Fruit fly (Drosophila melanogaster) whole organism, pupa: ENCODE measurements around the gene vsg.

ENCODE experiments used
- CG10348 ChIP-seq: fragments of 200-800 bp; sonication (Bioruptor generic); IDR thresholded peaks from 2 replicates; pipeline ENCODE4 v1.3.6; 2022; ENCODE audit warnings: missing biosample characterization, missing genetic modification characterization
- CG12605 ChIP-seq: fragments of 200-800 bp; sonication (Bioruptor generic); IDR thresholded peaks from 2 replicates; pipeline ENCODE4 v1.3.6; 2022; ENCODE audit warnings: missing biosample characterization, missing genetic modification characterization
- CG13204 ChIP-seq: fragments of 200-800 bp; sonication (Bioruptor generic); optimal IDR thresholded peaks from 2 replicates; lab custom pipeline; 2018; ENCODE audit warnings: missing biosample characterization, mild to moderate bottlenecking, missing genetic modification characterization, moderate library complexity
- CG14655 ChIP-seq: fragments of 200-800 bp; sonication (Bioruptor generic); optimal IDR thresholded peaks from 3 replicates; lab custom pipeline; 2017; ENCODE audit warnings: mild to moderate bottlenecking, missing biosample characterization, missing genetic modification reagents, missing genetic modification characterization
- CG15710 ChIP-seq: fragments of 200-800 bp; sonication (Bioruptor generic); optimal IDR thresholded peaks from 2 replicates; lab custom pipeline; 2018; ENCODE audit warnings: missing biosample characterization, mild to moderate bottlenecking, missing genetic modification characterization, moderate library complexity
- CG17806 ChIP-seq: fragments of 200-800 bp; sonication (Bioruptor generic); optimal IDR thresholded peaks from 2 replicates; lab custom pipeline; 2018; ENCODE audit warnings: missing biosample characterization, mild to moderate bottlenecking, missing genetic modification characterization, moderate library complexity
- CG32121 ChIP-seq: fragments of 200-800 bp; sonication (Bioruptor generic); IDR thresholded peaks from 2 replicates; pipeline ENCODE4 v1.3.6; 2022; ENCODE audit warnings: missing biosample characterization, missing genetic modification characterization
- CG34367 ChIP-seq: fragments of 200-800 bp; sonication (Bioruptor generic); optimal IDR thresholded peaks from 2 replicates; lab custom pipeline; 2018; ENCODE audit warnings: missing biosample characterization, mild to moderate bottlenecking, missing genetic modification characterization
- CG4496 ChIP-seq: fragments of 200-800 bp; sonication (Bioruptor generic); IDR thresholded peaks from 3 replicates; pipeline ENCODE4 v1.3.6; 2022; ENCODE audit warnings: missing biosample characterization, missing genetic modification characterization
- CG8159 ChIP-seq: fragments of 200-800 bp; sonication (Bioruptor generic); optimal IDR thresholded peaks from 3 replicates; lab custom pipeline; 2018; ENCODE audit warnings: missing biosample characterization, mild to moderate bottlenecking, missing genetic modification characterization, moderate library complexity
- CG8301 ChIP-seq: fragments of 200-800 bp; sonication (Bioruptor generic); optimal IDR thresholded peaks from 2 replicates; lab custom pipeline; 2018; ENCODE audit warnings: missing biosample characterization, mild to moderate bottlenecking, missing genetic modification characterization
- CG9948 ChIP-seq: fragments of 200-800 bp; sonication (Bioruptor generic); optimal IDR thresholded peaks from 2 replicates; lab custom pipeline; 2018; ENCODE audit warnings: missing biosample characterization, mild to moderate bottlenecking, missing genetic modification characterization, moderate library complexity
- D1 ChIP-seq: fragments of 200-800 bp; sonication (Bioruptor generic); optimal IDR thresholded peaks from 2 replicates; lab custom pipeline; 2018; ENCODE audit warnings: missing biosample characterization, mild to moderate bottlenecking, missing genetic modification characterization, moderate library complexity
- EcR ChIP-seq: fragments of 200-800 bp; sonication (Bioruptor generic); optimal IDR thresholded peaks from 3 replicates; lab custom pipeline; 2019; ENCODE audit warnings: missing biosample characterization, missing genetic modification characterization, mild to moderate bottlenecking, moderate library complexity, missing genetic modification reagents
- Ets98B ChIP-seq: fragments of 200-800 bp; sonication (Bioruptor generic); IDR thresholded peaks from 2 replicates; pipeline ENCODE4 v1.3.6; 2022; ENCODE audit warnings: missing biosample characterization, missing genetic modification characterization
- Pif1A ChIP-seq: fragments of 200-800 bp; sonication (Bioruptor generic); optimal IDR thresholded peaks from 3 replicates; lab custom pipeline; 2016; ENCODE audit warnings: missing biosample characterization, missing genetic modification characterization
- Pif1B ChIP-seq: fragments of 200-800 bp; sonication (Bioruptor generic); optimal IDR thresholded peaks from 3 replicates; lab custom pipeline; 2016; ENCODE audit warnings: missing biosample characterization, missing genetic modification characterization
- Snoo ChIP-seq: fragments of 200-800 bp; sonication (Bioruptor generic); optimal IDR thresholded peaks from 3 replicates; lab custom pipeline; 2017; ENCODE audit warnings: missing biosample characterization, mild to moderate bottlenecking, missing genetic modification characterization, inconsistent platforms
- fd96Ca ChIP-seq: fragments of 200-800 bp; sonication (Bioruptor generic); IDR thresholded peaks from 3 replicates; pipeline ENCODE4 v1.3.6; 2022; ENCODE audit warnings: missing biosample characterization, missing genetic modification characterization
- gl ChIP-seq: fragments of 200-800 bp; sonication (Bioruptor generic); optimal IDR thresholded peaks from 2 replicates; lab custom pipeline; 2018; ENCODE audit warnings: missing biosample characterization, mild to moderate bottlenecking, missing genetic modification characterization
- rn ChIP-seq: fragments of 200-800 bp; sonication (Bioruptor generic); IDR thresholded peaks from 2 replicates; pipeline ENCODE4 v1.3.6; 2022; ENCODE audit warnings: missing biosample characterization, missing genetic modification characterization

vsg gene

dm6 chr3L:9713828-9714536 is at the start of gene vsg:
TSS of gene vsg (plus strand) at chr3L:9714324.
- TF ChIP-seq CG17806: peak; percentile 62
- peak; percentile 54; the same call in 1 of the 2 replicates for TF ChIP-seq CG32121 (GFP tag; lab: Robert Waterston, UW)
- no peak for TF ChIP-seq gl (tag; lab: Kevin White, UChicago)
- TF ChIP-seq EcR (GFP tag; lab: Kevin White, UChicago): no peak
- peak; percentile 78 for TF ChIP-seq CG9948 (tag; lab: Kevin White, UChicago)
- peak; percentile 67 for TF ChIP-seq Snoo (tag; lab: Kevin White, UChicago)
- TF ChIP-seq CG4496 (GFP tag; lab: Robert Waterston, UW): peak; percentile 43; the same call in 1 of the 3 replicates
- no peak for TF ChIP-seq Pif1A
- TF ChIP-seq D1 (tag; lab: Kevin White, UChicago): no peak
- no peak for TF ChIP-seq rn (GFP tag; lab: Robert Waterston, UW)
- TF ChIP-seq CG8159: peak; percentile 84
- TF ChIP-seq CG34367 (tag; lab: Kevin White, UChicago): peak; percentile 60
- TF ChIP-seq CG12605 (GFP tag; lab: Robert Waterston, UW): 0 out of 2 replicates have a peak, but pooled peaks have one; percentile 43
- no peak for TF ChIP-seq CG13204 (GFP tag; lab: Kevin White, UChicago)
- peak; percentile 83 for TF ChIP-seq CG15710 (tag; lab: Kevin White, UChicago)
- TF ChIP-seq CG8301 (tag; lab: Kevin White, UChicago): peak; percentile 63
- peak; percentile 2; the same call in 1 of the 2 replicates for TF ChIP-seq Ets98B
- TF ChIP-seq CG10348: peak; percentile 21; the same call in 1 of the 2 replicates
- TF ChIP-seq fd96Ca (GFP tag; lab: Robert Waterston, UW): peak; percentile 32; the same call in 1 of the 3 replicates
- no peak for TF ChIP-seq Pif1B
- TF ChIP-seq CG14655 (GFP tag; lab: Kevin White, UChicago): no peak

- TF ChIP-seq rn (GFP tag; lab: Robert Waterston, UW) (no peak), Pif1A (no peak), CG13204 (GFP tag; lab: Kevin White, UChicago) (peak; percentile 10), CG4496 (GFP tag; lab: Robert Waterston, UW) (no peak)
These were observed 42.8 kb upstream of the vsg start for dm6 chr3L:9671372-9671771.

dm6 chr3L:9674300-9674699 is 39.8 kb upstream of the vsg start:
- no peak for TF ChIP-seq D1 (tag; lab: Kevin White, UChicago)
- TF ChIP-seq CG8301 (tag; lab: Kevin White, UChicago): no peak

dm6 chr3L:9675528-9675963 is 38.6 kb upstream of the vsg start:
- TF ChIP-seq CG14655 (GFP tag; lab: Kevin White, UChicago) (peak; percentile 55), CG32121 (GFP tag; lab: Robert Waterston, UW) (peak; percentile 73), rn (GFP tag; lab: Robert Waterston, UW) (0 out of 2 replicates have a peak, but pooled peaks have one; percentile 14), fd96Ca (GFP tag; lab: Robert Waterston, UW) (no peak; the same call in 1 of the 3 replicates), Pif1A (peak; percentile 66), CG34367 (tag; lab: Kevin White, UChicago) (no peak), Snoo (tag; lab: Kevin White, UChicago) (peak; percentile 84), Pif1B (peak; percentile 17), CG12605 (GFP tag; lab: Robert Waterston, UW) (peak; percentile 91), CG4496 (GFP tag; lab: Robert Waterston, UW) (peak; percentile 88), Ets98B (peak; percentile 79)
- TF ChIP-seq, all 21 proteins: peak for 9

- TF ChIP-seq CG10348 (no peak), gl (tag; lab: Kevin White, UChicago) (no peak), CG17806 (no peak), Snoo (tag; lab: Kevin White, UChicago) (no peak), Pif1B (no peak), CG8159 (no peak), CG4496 (GFP tag; lab: Robert Waterston, UW) (no peak), Pif1A (no peak), CG8301 (tag; lab: Kevin White, UChicago) (no peak), CG9948 (tag; lab: Kevin White, UChicago) (no peak), rn (GFP tag; lab: Robert Waterston, UW) (no peak), CG13204 (GFP tag; lab: Kevin White, UChicago) (no peak), Ets98B (no peak), CG34367 (tag; lab: Kevin White, UChicago) (no peak), EcR (GFP tag; lab: Kevin White, UChicago) (no peak), fd96Ca (GFP tag; lab: Robert Waterston, UW) (no peak), CG15710 (tag; lab: Kevin White, UChicago) (no peak), CG14655 (GFP tag; lab: Kevin White, UChicago) (no peak), D1 (tag; lab: Kevin White, UChicago) (no peak)
These were observed 36.9 kb upstream of the vsg start for dm6 chr3L:9677260-9677659.

- peak; percentile 16 for TF ChIP-seq CG8301 (tag; lab: Kevin White, UChicago)
- no peak for TF ChIP-seq CG9948 (tag; lab: Kevin White, UChicago)
- TF ChIP-seq D1 (tag; lab: Kevin White, UChicago): no peak
- no peak for TF ChIP-seq rn (GFP tag; lab: Robert Waterston, UW)
- peak; percentile 3 for TF ChIP-seq CG17806
- peak; percentile 43 for TF ChIP-seq Pif1A
- TF ChIP-seq CG8159: no peak
- TF ChIP-seq EcR (GFP tag; lab: Kevin White, UChicago): peak; percentile 85
- peak; percentile 20 for TF ChIP-seq Pif1B
- TF ChIP-seq, all 21 proteins: peak for 5
These were observed 36.1 kb upstream of the vsg start for dm6 chr3L:9678007-9678497.
